Fruit fly (Drosophila melanogaster) whole organism: ENCODE data around the gene Mco1.

ENCODE experiments used
- CG8478 ChIP-seq: fragments of >200 bp; optimal IDR thresholded peaks from 2 replicates; lab custom pipeline; 2018; ENCODE audit warnings: inconsistent platforms
- Dll ChIP-seq: fragments of >200 bp; optimal IDR thresholded peaks from 2 replicates; lab custom pipeline; 2017
- pan ChIP-seq: fragments of >200 bp; optimal IDR thresholded peaks from 2 replicates; lab custom pipeline; 2017
- psq ChIP-seq: fragments of >200 bp; optimal IDR thresholded peaks from 2 replicates; lab custom pipeline; 2017
- usp ChIP-seq: fragments of >200 bp; optimal IDR thresholded peaks from 2 replicates; lab custom pipeline; 2017; ENCODE audit warnings: missing biosample characterization, missing genetic modification characterization, mixed read lengths

DNA sequence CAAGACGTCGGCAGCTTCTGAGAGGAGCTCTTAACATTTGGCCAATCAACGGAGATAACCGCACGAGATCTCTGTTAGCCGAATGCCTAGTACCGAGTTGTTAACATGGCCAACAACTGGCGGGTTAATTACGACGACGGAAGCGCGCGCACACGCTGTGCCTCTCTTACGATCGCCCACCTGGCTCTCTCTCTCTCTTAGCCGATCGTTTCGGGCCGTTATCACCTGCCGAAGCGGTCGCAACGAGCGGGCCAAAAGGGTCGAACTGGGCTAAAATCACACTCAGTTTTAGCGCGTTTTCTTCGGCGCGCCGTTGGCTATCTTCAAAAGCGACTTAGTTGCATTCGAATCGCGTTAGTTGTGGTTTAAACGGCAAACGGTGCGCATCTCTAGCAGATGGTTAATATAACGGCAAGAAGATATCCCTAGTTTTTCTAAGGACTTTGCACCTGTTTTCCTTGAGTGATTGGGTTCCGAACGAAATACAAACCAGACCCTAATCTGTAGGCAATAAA lies at the start of gene Mco1:
- TF ChIP-seq usp (GFP tag; lab: Kevin White, UChicago) (no peak), psq (lab: Kevin White, UChicago) (no peak), CG8478 (lab: Kevin White, UChicago) (no peak), pan (lab: Kevin White, UChicago) (no peak), Dll (lab: Kevin White, UChicago) (no peak)
